Fruit fly (Drosophila melanogaster) whole organism, adult: ENCODE results near the gene retm.

ENCODE experiments used
- CG11617 ChIP-seq: fragments of 200-800 bp; sonication (Bioruptor generic); optimal IDR thresholded peaks from 2 replicates; lab custom pipeline; 2017; ENCODE audit warnings: mild to moderate bottlenecking, missing biosample characterization, missing genetic modification reagents, missing genetic modification characterization
- CG12768 ChIP-seq: fragments of 200-800 bp; sonication (Bioruptor generic); optimal IDR thresholded peaks from 2 replicates; lab custom pipeline; 2017; ENCODE audit warnings: missing biosample characterization, missing genetic modification characterization, mild to moderate bottlenecking, moderate library complexity, missing genetic modification reagents
- CG14711 ChIP-seq: fragments of 200-800 bp; sonication (Bioruptor generic); optimal IDR thresholded peaks from 2 replicates; lab custom pipeline; 2018; ENCODE audit warnings: missing biosample characterization, mild to moderate bottlenecking, missing genetic modification characterization, moderate library complexity
- CG1620 ChIP-seq: fragments of 200-800 bp; sonication (Bioruptor generic); optimal IDR thresholded peaks from 2 replicates; lab custom pipeline; 2016; ENCODE audit warnings: missing biosample characterization, missing genetic modification characterization
- CG33017 ChIP-seq: fragments of 200-800 bp; sonication (Bioruptor generic); optimal IDR thresholded peaks from 2 replicates; lab custom pipeline; 2018; ENCODE audit warnings: missing biosample characterization, mild to moderate bottlenecking, missing genetic modification characterization, moderate library complexity
- CG5204 ChIP-seq: fragments of 200-800 bp; sonication (Bioruptor generic); optimal IDR thresholded peaks from 2 replicates; lab custom pipeline; 2016; ENCODE audit warnings: missing biosample characterization, missing genetic modification characterization
- CG7045 ChIP-seq: fragments of 200-800 bp; sonication (Bioruptor generic); optimal IDR thresholded peaks from 2 replicates; lab custom pipeline; 2017; ENCODE audit warnings: missing biosample characterization, mild to moderate bottlenecking, missing genetic modification characterization
- CG7101 ChIP-seq: fragments of 200-800 bp; sonication (Bioruptor generic); optimal IDR thresholded peaks from 2 replicates; lab custom pipeline; 2018; ENCODE audit warnings: missing biosample characterization, mild to moderate bottlenecking, missing genetic modification characterization, moderate library complexity
- Clk ChIP-seq: fragments of 200-800 bp; sonication (Bioruptor generic); optimal IDR thresholded peaks from 2 replicates; lab custom pipeline; 2017; ENCODE audit warnings: missing biosample characterization, missing genetic modification characterization
- Crg-1 ChIP-seq: fragments of 200-800 bp; sonication (Bioruptor generic); optimal IDR thresholded peaks from 2 replicates; lab custom pipeline; 2016; ENCODE audit warnings: missing biosample characterization, missing genetic modification characterization
- bab1 ChIP-seq: fragments of 200-800 bp; sonication (Bioruptor generic); optimal IDR thresholded peaks from 3 replicates; lab custom pipeline; 2019; ENCODE audit warnings: missing biosample characterization, mild to moderate bottlenecking, missing genetic modification characterization, moderate library complexity
- cnc ChIP-seq, 2 experiments: fragments of >200 bp; optimal IDR thresholded peaks; 2 replicates each; lab custom pipeline; 2017
- kay ChIP-seq: fragments of 200-800 bp; sonication (Bioruptor generic); peaks from one replicate; lab custom pipeline; 2016; ENCODE audit warnings: missing biosample characterization, missing genetic modification characterization, borderline replicate concordance
- ovo ChIP-seq: fragments of 200-800 bp; sonication (Bioruptor generic); optimal IDR thresholded peaks from 2 replicates; lab custom pipeline; 2016; ENCODE audit warnings: missing biosample characterization, missing genetic modification characterization
- pad ChIP-seq: fragments of 200-800 bp; sonication (Bioruptor generic); optimal IDR thresholded peaks from 3 replicates; lab custom pipeline; 2017; ENCODE audit warnings: missing biosample characterization, missing genetic modification characterization, mild to moderate bottlenecking, moderate library complexity, missing genetic modification reagents
- tj ChIP-seq: fragments of 200-800 bp; sonication (Bioruptor generic); optimal IDR thresholded peaks from 3 replicates; lab custom pipeline; 2017; ENCODE audit warnings: missing biosample characterization, mild to moderate bottlenecking, missing genetic modification characterization, moderate library complexity
- toe ChIP-seq: fragments of 200-800 bp; sonication (Bioruptor generic); optimal IDR thresholded peaks from 2 replicates; lab custom pipeline; 2016; ENCODE audit warnings: missing biosample characterization, missing genetic modification characterization

Gene retm

dm6 chr2L:6423148-6423547 is 32.6 kb downstream of the retm start, which contains the start of gene Tig:
Gene Tig (minus strand): TSS chr2L:6423310.
- TF ChIP-seq CG14711 (tag; lab: Kevin White, UChicago) (no peak), cnc (optimal IDR thresholded peaks at IDR 0.05; lab: Kevin White, UChicago) (no peak), bab1 (GFP tag; lab: Kevin White, UChicago) (no peak), CG7045 (GFP tag; lab: Kevin White, UChicago) (no peak), toe (no peak), CG11617 (GFP tag; lab: Kevin White, UChicago) (no peak), Clk (no peak)

dm6 chr2L:6422488-6422887 is 33.2 kb downstream of the retm start:
- no peak for TF ChIP-seq CG33017

- TF ChIP-seq tj (no peak), pad (GFP tag; lab: Kevin White, UChicago) (no peak), CG14711 (tag; lab: Kevin White, UChicago) (no peak), CG1620 (GFP tag; lab: Kevin White, UChicago) (no peak), Clk (no peak)
Observed at dm6 chr2L:6421495-6421894, 34.2 kb downstream of the retm start.

dm6 chr2L:6411953-6412352 is 43.8 kb downstream of the retm start, which contains the start of gene CG13982:
Gene CG13982 (plus strand): TSS chr2L:6412315.
- TF ChIP-seq pad (GFP tag; lab: Kevin White, UChicago): peak; percentile 93
- TF ChIP-seq CG12768 (GFP tag; lab: Kevin White, UChicago): no peak
- TF ChIP-seq ovo (GFP tag; lab: Kevin White, UChicago): no peak

dm6 chr2L:6411089-6411757 is 44.5 kb downstream of the retm start, which contains the start of gene DIP-epsilon:
Gene DIP-epsilon (minus strand): TSS chr2L:6411326.
- TF ChIP-seq CG7101 (no peak), kay (GFP tag; lab: Kevin White, UChicago) (no peak), tj (no peak), CG12768 (GFP tag; lab: Kevin White, UChicago) (no peak), pad (GFP tag; lab: Kevin White, UChicago) (no peak), Clk (no peak), CG1620 (GFP tag; lab: Kevin White, UChicago) (no peak), CG5204 (GFP tag; lab: Kevin White, UChicago) (no peak), ovo (GFP tag; lab: Kevin White, UChicago) (no peak), toe (no peak), CG14711 (tag; lab: Kevin White, UChicago) (no peak), bab1 (GFP tag; lab: Kevin White, UChicago) (no peak), Crg-1 (no peak)
